Worm (Caenorhabditis elegans) whole organism, early embryonic: ENCODE measurements around the gene snr-1.
"Not testable (repeated sequence)": the region's sequence is repeated elsewhere in the genome, so short reads cannot be mapped to it uniquely, and the experiment has no call there.

Source experiments
- ama-1 ChIP-seq: fragments of 150-350 bp; optimal IDR thresholded peaks from 2 replicates; lab custom pipeline; 2014
- ceh-13 ChIP-seq: fragments of 200-800 bp; sonication (Bioruptor generic); optimal IDR thresholded peaks from 2 replicates; lab custom pipeline; 2018; ENCODE audit warnings: mild to moderate bottlenecking, missing genetic modification characterization, missing compliant biosample characterization
- hmbx-1 ChIP-seq: sonication (generic microtip); optimal IDR thresholded peaks from 2 replicates; lab custom pipeline; 2016; ENCODE audit warnings: mild to moderate bottlenecking, missing genetic modification characterization, missing compliant biosample characterization
- hmg-4 ChIP-seq: fragments of 200-800 bp; sonication (Bioruptor generic); optimal IDR thresholded peaks from 2 replicates; lab custom pipeline; 2018; ENCODE audit warnings: mild to moderate bottlenecking, missing genetic modification characterization, missing compliant biosample characterization
- hnd-1 ChIP-seq: sonication (generic microtip); optimal IDR thresholded peaks from 2 replicates; lab custom pipeline; 2016; ENCODE audit warnings: missing genetic modification characterization, missing compliant biosample characterization
- scrt-1 ChIP-seq: fragments of 200-800 bp; sonication (Bioruptor generic); IDR thresholded peaks from 2 replicates; pipeline ENCODE4 v1.3.6; 2022; ENCODE audit warnings: missing genetic modification characterization, missing compliant biosample characterization
- sea-1 ChIP-seq: fragments of 200-800 bp; sonication (Bioruptor generic); conservative IDR thresholded peaks from 2 replicates; pipeline ENCODE4 v1.3.6; 2022; ENCODE audit warnings: missing genetic modification characterization, missing compliant biosample characterization
- tbx-37 ChIP-seq: fragments of 200-800 bp; sonication (Bioruptor generic); conservative IDR thresholded peaks from 2 replicates; pipeline ENCODE4 v1.3.6; 2022; ENCODE audit warnings: missing genetic modification reagents, missing genetic modification characterization, missing compliant biosample characterization
- tra-4 ChIP-seq: sonication (generic microtip); optimal IDR thresholded peaks from 2 replicates; lab custom pipeline; 2017; ENCODE audit warnings: missing genetic modification characterization, missing compliant biosample characterization

- not testable (repeated sequence) for TF ChIP-seq hmg-4; ama-1 (lab: Kevin White, UChicago); ceh-13; hnd-1 (tag; lab: Kevin White, UChicago); sea-1 (GFP tag; lab: Robert Waterston, UW); hmbx-1 (tag; lab: Kevin White, UChicago); tra-4 (tag; lab: Kevin White, UChicago); scrt-1 (GFP tag; lab: Robert Waterston, UW); tbx-37 (GFP tag; lab: Robert Waterston, UW)
These were observed 17.1 kb upstream of the snr-1 start, which contains the start of gene Y116A8C.24 for ce11 chrIV:17070791-17071190.
